Fruit fly (Drosophila melanogaster) whole organism, adult: ENCODE measurements around the gene Bap111.
A peak's percentile ranks its signal among the peaks of the same experiment; 100 is the strongest.

ENCODE experiments used
- CG14711 ChIP-seq: fragments of 200-800 bp; sonication (Bioruptor generic); optimal IDR thresholded peaks from 2 replicates; lab custom pipeline; 2018; ENCODE audit warnings: missing biosample characterization, mild to moderate bottlenecking, missing genetic modification characterization, moderate library complexity
- CG1620 ChIP-seq: fragments of 200-800 bp; sonication (Bioruptor generic); optimal IDR thresholded peaks from 2 replicates; lab custom pipeline; 2016; ENCODE audit warnings: missing biosample characterization, missing genetic modification characterization
- cic ChIP-seq: fragments of 200-800 bp; sonication (Bioruptor generic); optimal IDR thresholded peaks from 2 replicates; lab custom pipeline; 2017; ENCODE audit warnings: missing biosample characterization, mild to moderate bottlenecking, missing genetic modification characterization, moderate library complexity

- TF ChIP-seq cic = peak; percentile 19
- no peak for TF ChIP-seq CG1620 (GFP tag; lab: Kevin White, UChicago)
- TF ChIP-seq CG14711 = no peak
These were observed 14.8 kb downstream of the Bap111 start for dm6 chrX:9163645-9164509.
